Worm (Caenorhabditis elegans): ENCODE measurements around the gene cest-3.

DNA sequence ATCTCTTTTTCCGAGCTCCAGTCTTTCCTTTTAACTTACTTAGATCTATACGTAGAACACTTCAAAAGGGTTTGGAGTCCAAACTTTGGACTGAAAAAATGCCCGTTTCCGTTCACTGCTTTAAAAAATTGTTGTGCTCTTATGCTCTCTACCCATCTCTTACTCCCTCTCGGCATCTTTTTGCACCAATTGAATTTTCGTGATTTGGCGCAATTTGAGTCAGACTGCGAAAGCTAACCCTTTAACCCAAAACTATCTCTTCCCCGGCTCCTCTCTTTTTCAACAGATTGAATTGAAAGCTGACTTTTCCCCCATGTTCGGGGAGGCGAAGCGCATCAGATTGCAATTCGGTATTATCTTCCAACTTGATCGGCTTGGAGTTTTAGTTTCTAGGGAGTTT is 10.7 kb downstream of the cest-3 start:
- no peak for TF ChIP-seq him-1 (tag; optimal IDR thresholded peaks at IDR 0.05)
- TF ChIP-seq W03F9.2 (tag; optimal IDR thresholded peaks at IDR 0.05) = no peak
